Worm (Caenorhabditis elegans) whole organism, L1 larva: ENCODE results near the gene rips-1.
A peak's percentile ranks its signal among the peaks of the same experiment; 100 is the strongest.

ENCODE experiments used
- C16A3.4 ChIP-seq: fragments of 150-350 bp; optimal IDR thresholded peaks from 2 replicates; lab custom pipeline; 2014; ENCODE audit warnings: missing biosample characterization, missing genetic modification characterization
- C34B4.2 ChIP-seq: sonication (generic microtip); optimal IDR thresholded peaks from 2 replicates; lab custom pipeline; 2017; ENCODE audit warnings: mild to moderate bottlenecking, missing genetic modification characterization, missing compliant biosample characterization
- F16B12.6 ChIP-seq: fragments of 150-350 bp; optimal IDR thresholded peaks from 2 replicates; lab custom pipeline; 2014; ENCODE audit warnings: missing biosample characterization, missing genetic modification characterization
- Y116A8C.19 ChIP-seq: sonication (generic microtip); optimal IDR thresholded peaks from 2 replicates; lab custom pipeline; 2016; ENCODE audit warnings: missing compliant biosample characterization, missing genetic modification characterization, borderline replicate concordance
- aha-1 ChIP-seq: fragments of 150-350 bp; optimal IDR thresholded peaks from 2 replicates; lab custom pipeline; 2014; ENCODE audit warnings: missing biosample characterization, missing genetic modification characterization
- alr-1 ChIP-seq: fragments of 200-800 bp; sonication (Bioruptor generic); optimal IDR thresholded peaks from 2 replicates; lab custom pipeline; 2018; ENCODE audit warnings: borderline replicate concordance, mild to moderate bottlenecking, missing genetic modification characterization, missing compliant biosample characterization
- aly-2 ChIP-seq: fragments of 150-350 bp; optimal IDR thresholded peaks from 2 replicates; lab custom pipeline; 2014; ENCODE audit warnings: missing biosample characterization, missing genetic modification characterization
- ama-1 ChIP-seq: fragments of 150-350 bp; optimal IDR thresholded peaks from 2 replicates; lab custom pipeline; 2014
- ceh-63 ChIP-seq: fragments of 200-800 bp; sonication (Bioruptor generic); optimal IDR thresholded peaks from 2 replicates; lab custom pipeline; 2018; ENCODE audit warnings: mild to moderate bottlenecking, missing genetic modification characterization, missing compliant biosample characterization
- ceh-8 ChIP-seq: fragments of 200-800 bp; sonication (Bioruptor generic); optimal IDR thresholded peaks from 2 replicates; lab custom pipeline; 2018; ENCODE audit warnings: mild to moderate bottlenecking, missing genetic modification characterization, moderate library complexity, missing compliant biosample characterization
- ceh-82 ChIP-seq, 3 experiments: fragments of 150-350 bp in 1 of 3; sonication (generic microtip) in 2 of 3; optimal IDR thresholded peaks; 2 replicates each; lab custom pipeline; 2014 to 2017; ENCODE audit warnings: missing biosample characterization in 3 of 3, missing genetic modification characterization in 3 of 3
- ces-1 ChIP-seq: fragments of 150-350 bp; optimal IDR thresholded peaks from 2 replicates; lab custom pipeline; 2014; ENCODE audit warnings: missing biosample characterization, missing genetic modification reagents, missing genetic modification characterization
- efl-1 ChIP-seq, 4 experiments: fragments of 150-350 bp; optimal IDR thresholded peaks in 3 of 4; peaks in 1 of 4; 1 replicate in 1 of 4; 2 replicates in 3 of 4; lab custom pipeline; 2014; ENCODE audit warnings: missing biosample characterization in 2 of 4, missing genetic modification characterization in 2 of 4, missing genetic modification reagents in 2 of 4
- ets-5 ChIP-seq: fragments of 200-800 bp; sonication (Bioruptor generic); IDR thresholded peaks from 2 replicates; pipeline ENCODE4 v1.3.6; 2022; ENCODE audit warnings: missing genetic modification characterization, missing compliant biosample characterization
- fkh-4 ChIP-seq: sonication (generic microtip); optimal IDR thresholded peaks from 2 replicates; lab custom pipeline; 2016; ENCODE audit warnings: missing compliant biosample characterization, missing genetic modification characterization, borderline replicate concordance
- fkh-8 ChIP-seq: sonication (generic microtip); optimal IDR thresholded peaks from 2 replicates; lab custom pipeline; 2016; ENCODE audit warnings: mild to moderate bottlenecking, missing genetic modification characterization, missing compliant biosample characterization
- hlh-4 ChIP-seq: sonication (generic microtip); optimal IDR thresholded peaks from 2 replicates; lab custom pipeline; 2016; ENCODE audit warnings: mild to moderate bottlenecking, missing genetic modification characterization, missing compliant biosample characterization
- hpl-2 ChIP-seq: fragments of 150-350 bp; optimal IDR thresholded peaks from 2 replicates; lab custom pipeline; 2014; ENCODE audit warnings: missing biosample characterization, missing genetic modification reagents, missing genetic modification characterization
- isw-1 ChIP-seq: fragments of 200-800 bp; sonication (Bioruptor generic); IDR thresholded peaks from 2 replicates; pipeline ENCODE4 v1.3.6; 2022; ENCODE audit warnings: missing genetic modification characterization, missing compliant biosample characterization
- lin-13 ChIP-seq: fragments of 150-350 bp; optimal IDR thresholded peaks from 2 replicates; lab custom pipeline; 2014; ENCODE audit warnings: missing biosample characterization, missing genetic modification reagents, missing genetic modification characterization
- lin-14 ChIP-seq: fragments of 200-800 bp; sonication (Bioruptor generic); optimal IDR thresholded peaks from 2 replicates; lab custom pipeline; 2018; ENCODE audit warnings: mild to moderate bottlenecking, missing genetic modification characterization, moderate library complexity, missing compliant biosample characterization
- lin-15B ChIP-seq: fragments of 150-350 bp; sonication (generic microtip); optimal IDR thresholded peaks from 3 replicates; lab custom pipeline; 2014; ENCODE audit warnings: missing biosample characterization, missing genetic modification characterization
- lin-39 ChIP-seq: fragments of 150-350 bp; optimal IDR thresholded peaks from 2 replicates; lab custom pipeline; 2014; ENCODE audit warnings: missing biosample characterization, missing genetic modification reagents, missing genetic modification characterization
- lir-3 ChIP-seq: sonication (generic microtip); optimal IDR thresholded peaks from 2 replicates; lab custom pipeline; 2016; ENCODE audit warnings: mild to moderate bottlenecking, missing genetic modification characterization, moderate library complexity, missing compliant biosample characterization; ENCODE audit not compliant: poor library complexity
- lsy-2 ChIP-seq, 2 experiments: fragments of 150-350 bp; optimal IDR thresholded peaks; 2 replicates each; lab custom pipeline; 2014; ENCODE audit warnings: missing biosample characterization in 2 of 2, missing genetic modification characterization in 2 of 2
- mab-9 ChIP-seq: fragments of 200-800 bp; sonication (Bioruptor generic); IDR thresholded peaks from 2 replicates; pipeline ENCODE4 v1.3.6; 2022; ENCODE audit warnings: missing genetic modification reagents, missing genetic modification characterization, missing compliant biosample characterization
- mef-2 ChIP-seq: fragments of 150-350 bp; optimal IDR thresholded peaks from 2 replicates; lab custom pipeline; 2014; ENCODE audit warnings: missing biosample characterization, missing genetic modification characterization
- mep-1 ChIP-seq: fragments of 150-350 bp; optimal IDR thresholded peaks from 2 replicates; lab custom pipeline; 2014; ENCODE audit warnings: missing biosample characterization, missing genetic modification characterization
- nhr-12 ChIP-seq: sonication (generic microtip); optimal IDR thresholded peaks from 2 replicates; lab custom pipeline; 2017; ENCODE audit warnings: missing biosample characterization, missing genetic modification characterization
- nhr-19 ChIP-seq: fragments of 200-800 bp; sonication (Bioruptor generic); conservative IDR thresholded peaks from 2 replicates; pipeline ENCODE4 v1.3.6; 2022; ENCODE audit warnings: missing genetic modification characterization, missing compliant biosample characterization
- nhr-20 ChIP-seq: sonication (generic microtip); optimal IDR thresholded peaks from 2 replicates; lab custom pipeline; 2016; ENCODE audit warnings: mild to moderate bottlenecking, missing genetic modification characterization, missing compliant biosample characterization
- nhr-237 ChIP-seq: fragments of 150-350 bp; optimal IDR thresholded peaks from 2 replicates; lab custom pipeline; 2014; ENCODE audit warnings: missing biosample characterization, missing genetic modification characterization
- nhr-47 ChIP-seq: sonication (generic microtip); optimal IDR thresholded peaks from 2 replicates; lab custom pipeline; 2016; ENCODE audit warnings: mild to moderate bottlenecking, missing genetic modification characterization, moderate library complexity, missing compliant biosample characterization
- nhr-71 ChIP-seq: sonication (generic microtip); optimal IDR thresholded peaks from 2 replicates; lab custom pipeline; 2016; ENCODE audit warnings: mild to moderate bottlenecking, missing genetic modification characterization, moderate library complexity, missing compliant biosample characterization
- nhr-76 ChIP-seq: sonication (generic microtip); optimal IDR thresholded peaks from 2 replicates; lab custom pipeline; 2017; ENCODE audit warnings: missing biosample characterization, missing genetic modification characterization
- nhr-84 ChIP-seq: sonication (generic microtip); optimal IDR thresholded peaks from 2 replicates; lab custom pipeline; 2017; ENCODE audit warnings: missing biosample characterization, missing genetic modification characterization
- nhr-85 ChIP-seq: sonication (generic microtip); peaks from one replicate; lab custom pipeline; 2016; ENCODE audit warnings: missing genetic modification characterization, inconsistent platforms, missing compliant biosample characterization
- nhr-90 ChIP-seq: sonication (generic microtip); optimal IDR thresholded peaks from 2 replicates; lab custom pipeline; 2016; ENCODE audit warnings: mild to moderate bottlenecking, missing genetic modification characterization, missing compliant biosample characterization; ENCODE audit not compliant: poor library complexity
- rnt-1 ChIP-seq: sonication (generic microtip); optimal IDR thresholded peaks from 2 replicates; lab custom pipeline; 2016; ENCODE audit warnings: mild to moderate bottlenecking, missing genetic modification characterization, moderate library complexity, missing compliant biosample characterization
- skn-1 ChIP-seq: fragments of 150-350 bp; optimal IDR thresholded peaks from 2 replicates; lab custom pipeline; 2014; ENCODE audit warnings: missing biosample characterization, missing genetic modification characterization
- snu-23 ChIP-seq: sonication (generic microtip); optimal IDR thresholded peaks from 2 replicates; lab custom pipeline; 2016; ENCODE audit warnings: missing genetic modification characterization, missing compliant biosample characterization
- sptf-1 ChIP-seq: fragments of 150-350 bp; optimal IDR thresholded peaks from 2 replicates; lab custom pipeline; 2014; ENCODE audit warnings: missing biosample characterization, missing genetic modification characterization
- sup-37 ChIP-seq: fragments of 200-800 bp; sonication (Bioruptor generic); optimal IDR thresholded peaks from 2 replicates; lab custom pipeline; 2018; ENCODE audit warnings: mild to moderate bottlenecking, missing genetic modification characterization, missing compliant biosample characterization
- unc-130 ChIP-seq: fragments of 150-350 bp; optimal IDR thresholded peaks from 2 replicates; lab custom pipeline; 2017; ENCODE audit warnings: missing biosample characterization, missing genetic modification characterization, inconsistent platforms
- unc-98 ChIP-seq: fragments of 200-800 bp; sonication (Bioruptor generic); IDR thresholded peaks from 2 replicates; pipeline ENCODE4 v1.3.6; 2022; ENCODE audit warnings: missing genetic modification characterization, missing compliant biosample characterization
- vab-15 ChIP-seq: sonication (generic microtip); optimal IDR thresholded peaks from 2 replicates; lab custom pipeline; 2017; ENCODE audit warnings: missing genotype, mild to moderate bottlenecking, missing genetic modification characterization, missing compliant biosample characterization
- zag-1 ChIP-seq: fragments of 150-350 bp; optimal IDR thresholded peaks from 2 replicates; lab custom pipeline; 2014; ENCODE audit warnings: missing biosample characterization, missing genetic modification characterization
- zip-4 ChIP-seq: fragments of 200-800 bp; sonication (Bioruptor generic); optimal IDR thresholded peaks from 2 replicates; lab custom pipeline; 2018; ENCODE audit warnings: mild to moderate bottlenecking, missing genetic modification characterization, moderate library complexity, missing compliant biosample characterization
- ztf-11 ChIP-seq, 2 experiments: sonication (generic microtip); optimal IDR thresholded peaks; 2 replicates each; lab custom pipeline; 2016 to 2017; ENCODE audit warnings: missing genetic modification characterization in 2 of 2, missing biosample characterization in 1 of 2, missing compliant biosample characterization in 1 of 2
- ztf-4 ChIP-seq: fragments of 150-350 bp; optimal IDR thresholded peaks from 2 replicates; lab custom pipeline; 2014; ENCODE audit warnings: missing biosample characterization, missing genetic modification characterization

Gene rips-1

ce11 chrV:3805499-3805898 lies 33.7 kb downstream of the rips-1 start, which contains the start of gene R08F11.4:
R08F11.4 (minus strand) TSS chrV:3805527.
- TF ChIP-seq C16A3.4 (no peak), snu-23 (GFP tag; lab: Kevin White, UChicago) (peak; percentile 9), nhr-76 (tag; lab: Kevin White, UChicago) (no peak), alr-1 (tag; lab: Kevin White, UChicago) (no peak), mab-9 (GFP tag; lab: Robert Waterston, UW) (no peak), F16B12.6 (tag; lab: Kevin White, UChicago) (no peak), ceh-8 (GFP tag; lab: Kevin White, UChicago) (no peak), aly-2 (tag; lab: Kevin White, UChicago) (no peak), zag-1 (tag; lab: Kevin White, UChicago) (no peak), hpl-2 (GFP tag; lab: Kevin White, UChicago) (no peak), nhr-47 (no peak), hlh-4 (no peak), sup-37 (GFP tag; lab: Kevin White, UChicago) (no peak), lin-14 (GFP tag; lab: Kevin White, UChicago) (peak; percentile 29), ztf-4 (no peak), nhr-20 (tag; lab: Kevin White, UChicago) (peak; percentile 31), mef-2 (no peak), ama-1 (no peak), ztf-11 (tag; optimal IDR thresholded peaks at IDR 0.05; lab: Kevin White, UChicago) (no peak), lsy-2 (tag; optimal IDR thresholded peaks at IDR 0.05; lab: Kevin White, UChicago) (no peak), unc-130 (tag; lab: Kevin White, UChicago) (no peak), rnt-1 (tag; lab: Kevin White, UChicago) (no peak), lin-39 (tag; lab: Kevin White, UChicago) (no peak), fkh-8 (tag; lab: Kevin White, UChicago) (no peak), nhr-237 (tag; lab: Kevin White, UChicago) (no peak), nhr-90 (tag; lab: Kevin White, UChicago) (peak; percentile 9), ets-5 (GFP tag; lab: Robert Waterston, UW) (no peak), efl-1 (optimal IDR thresholded peaks at IDR 0.05; lab: Kevin White, UChicago) (no peak), efl-1 (GFP tag; optimal IDR thresholded peaks at IDR 0.05 in 1 of 2; lab: Kevin White, UChicago) (no peak), mep-1 (tag; lab: Kevin White, UChicago) (no peak), ceh-82 (tag; optimal IDR thresholded peaks at IDR 0.05; lab: Kevin White, UChicago) (no peak), ceh-63 (GFP tag; lab: Kevin White, UChicago) (no peak), nhr-12 (tag; lab: Kevin White, UChicago) (no peak), nhr-71 (peak; percentile 26), skn-1 (peak; percentile 13), zip-4 (GFP tag; lab: Kevin White, UChicago) (no peak), Y116A8C.19 (tag; lab: Kevin White, UChicago) (no peak), lin-13 (GFP tag; lab: Kevin White, UChicago) (no peak), ces-1 (no peak), lir-3 (tag; lab: Kevin White, UChicago) (no peak), nhr-85 (tag; lab: Kevin White, UChicago) (peak; percentile 64)

ce11 chrV:3805961-3806360 lies 34.1 kb downstream of the rips-1 start, which contains the start of gene srw-7:
srw-7 (plus strand) TSS chrV:3806261.
- TF ChIP-seq lin-14 (GFP tag; lab: Kevin White, UChicago) = no peak
- TF ChIP-seq ces-1 = no peak
- no peak for TF ChIP-seq aha-1
- TF ChIP-seq sptf-1 (tag; lab: Kevin White, UChicago) = no peak
- no peak for TF ChIP-seq nhr-76 (tag; lab: Kevin White, UChicago)
- no peak for TF ChIP-seq unc-98 (GFP tag; lab: Robert Waterston, UW)
- no peak for TF ChIP-seq lin-15B (tag; lab: Kevin White, UChicago)
- no peak for TF ChIP-seq nhr-84 (tag; lab: Kevin White, UChicago)
- no peak for TF ChIP-seq Y116A8C.19 (tag; lab: Kevin White, UChicago)
- TF ChIP-seq rnt-1 (tag; lab: Kevin White, UChicago) = no peak
- no peak for TF ChIP-seq nhr-20 (tag; lab: Kevin White, UChicago)
- TF ChIP-seq C34B4.2 = no peak
- no peak for TF ChIP-seq isw-1 (GFP tag; lab: Robert Waterston, UW)
- TF ChIP-seq vab-15 (tag; lab: Kevin White, UChicago) = no peak
- no peak for TF ChIP-seq nhr-71
- TF ChIP-seq nhr-19 (GFP tag; lab: Robert Waterston, UW) = no peak
- no peak for TF ChIP-seq zag-1 (tag; lab: Kevin White, UChicago)
- TF ChIP-seq fkh-4 (tag; lab: Kevin White, UChicago) = no peak
